Fruit fly (Drosophila melanogaster) whole organism, embryonic: ENCODE measurements around the gene Orc2.

Experiments used
- Awh ChIP-seq: fragments of 200-800 bp; sonication (Bioruptor generic); IDR thresholded peaks from 2 replicates; pipeline ENCODE4, ENCODE4 v1.3.6; 2022; ENCODE audit warnings: missing biosample characterization, missing genetic modification characterization
- CG1233 ChIP-seq: fragments of 200-800 bp; sonication (Bioruptor generic); optimal IDR thresholded peaks from 4 replicates; lab custom pipeline; 2018; ENCODE audit warnings: missing biosample characterization, mild to moderate bottlenecking, missing genetic modification characterization
- CG12659 ChIP-seq: fragments of 200-800 bp; sonication (Bioruptor generic); optimal IDR thresholded peaks from 3 replicates; lab custom pipeline; 2017; ENCODE audit warnings: mild to moderate bottlenecking, missing biosample characterization, missing genetic modification reagents, missing genetic modification characterization
- CG14710 ChIP-seq: fragments of 200-800 bp; sonication (Bioruptor generic); optimal IDR thresholded peaks from 3 replicates; lab custom pipeline; 2019; ENCODE audit warnings: missing biosample characterization, mild to moderate bottlenecking, missing genetic modification characterization, moderate library complexity
- CG15269 ChIP-seq: fragments of 200-800 bp; sonication (Bioruptor generic); optimal IDR thresholded peaks from 2 replicates; lab custom pipeline; 2018; ENCODE audit warnings: missing biosample characterization, mild to moderate bottlenecking, missing genetic modification characterization, moderate library complexity
- CG1603 ChIP-seq: fragments of 200-800 bp; sonication (Bioruptor generic); optimal IDR thresholded peaks from 2 replicates; lab custom pipeline; 2019; ENCODE audit warnings: missing biosample characterization, mild to moderate bottlenecking, missing genetic modification characterization, moderate library complexity
- CG17186 ChIP-seq: fragments of 200-800 bp; sonication (Bioruptor generic); optimal IDR thresholded peaks from 3 replicates; lab custom pipeline; 2017; ENCODE audit warnings: missing biosample characterization, missing genetic modification reagents, missing genetic modification characterization
- CG17359 ChIP-seq: fragments of 200-800 bp; sonication (Bioruptor generic); optimal IDR thresholded peaks from 3 replicates; lab custom pipeline; 2018; ENCODE audit warnings: missing biosample characterization, mild to moderate bottlenecking, missing genetic modification characterization, moderate library complexity
- CG18011 ChIP-seq: fragments of 200-800 bp; sonication (Bioruptor generic); optimal IDR thresholded peaks from 2 replicates; lab custom pipeline; 2017; ENCODE audit warnings: missing biosample characterization, missing genetic modification characterization, mild to moderate bottlenecking, moderate library complexity, missing genotype
- CG1832 ChIP-seq: fragments of 200-800 bp; sonication (Bioruptor generic); optimal IDR thresholded peaks from 2 replicates; lab custom pipeline; 2017; ENCODE audit warnings: missing biosample characterization, mild to moderate bottlenecking, missing genetic modification characterization, inconsistent platforms
- CG2712 ChIP-seq: fragments of 200-800 bp; optimal IDR thresholded peaks from 3 replicates; lab custom pipeline; 2019; ENCODE audit warnings: missing biosample characterization, mild to moderate bottlenecking, missing genetic modification characterization, moderate library complexity
- CG3163 ChIP-seq: fragments of 200-800 bp; sonication (Bioruptor generic); optimal IDR thresholded peaks from 3 replicates; lab custom pipeline; 2016; ENCODE audit warnings: missing biosample characterization, missing genetic modification characterization
- CG4617 ChIP-seq: fragments of 200-800 bp; sonication (Bioruptor generic); optimal IDR thresholded peaks from 3 replicates; lab custom pipeline; 2016; ENCODE audit warnings: missing biosample characterization, missing genetic modification characterization, borderline replicate concordance
- CG6175 ChIP-seq: fragments of 200-800 bp; sonication (Bioruptor generic); IDR thresholded peaks from 3 replicates; pipeline ENCODE4 v1.3.6; 2022; ENCODE audit warnings: missing biosample characterization, missing genetic modification characterization
- CG6654 ChIP-seq: fragments of 200-800 bp; sonication (Bioruptor generic); optimal IDR thresholded peaks from 2 replicates; lab custom pipeline; 2017; ENCODE audit warnings: missing biosample characterization, mild to moderate bottlenecking, missing genetic modification characterization
- CG6791 ChIP-seq: fragments of 200-800 bp; sonication (Bioruptor generic); IDR thresholded peaks from 3 replicates; pipeline ENCODE4 v1.3.6; 2022; ENCODE audit warnings: missing biosample characterization, missing genetic modification characterization; ENCODE audit not compliant: partially characterized antibody
- CG7745 ChIP-seq: fragments of 200-800 bp; sonication (Bioruptor generic); optimal IDR thresholded peaks from 2 replicates; lab custom pipeline; 2018; ENCODE audit warnings: missing biosample characterization, mild to moderate bottlenecking, missing genetic modification characterization, moderate library complexity
- CG7987 ChIP-seq: fragments of 200-800 bp; sonication (Bioruptor generic); optimal IDR thresholded peaks from 2 replicates; lab custom pipeline; 2018; ENCODE audit warnings: missing biosample characterization, mild to moderate bottlenecking, missing genetic modification characterization, moderate library complexity
- CG9797 ChIP-seq: fragments of 200-800 bp; sonication (Bioruptor generic); optimal IDR thresholded peaks from 3 replicates; lab custom pipeline; 2018; ENCODE audit warnings: missing biosample characterization, mild to moderate bottlenecking, missing genetic modification characterization
- D ChIP-seq, 2 experiments: fragments of 200-800 bp in 1 of 2; fragments of >200 bp in 1 of 2; sonication (Bioruptor generic) in 1 of 2; optimal IDR thresholded peaks; 2 replicates in 1 of 2; 3 replicates in 1 of 2; lab custom pipeline; 2017; ENCODE audit warnings: mild to moderate bottlenecking in 1 of 2, missing biosample characterization in 1 of 2, missing genetic modification characterization in 1 of 2, missing genetic modification reagents in 1 of 2
- Dll ChIP-seq: fragments of 200-800 bp; sonication (Bioruptor generic); IDR thresholded peaks from 4 replicates; pipeline ENCODE4 v1.3.6; 2022; ENCODE audit warnings: missing biosample characterization, missing genetic modification characterization; ENCODE audit not compliant: partially characterized antibody
- E2f2 ChIP-seq: fragments of 200-800 bp; sonication (Bioruptor generic); IDR thresholded peaks from 2 replicates; pipeline ENCODE4 v1.3.6; 2022; ENCODE audit warnings: missing biosample characterization, missing genetic modification characterization
- Ets65A ChIP-seq: fragments of 200-800 bp; sonication (Bioruptor generic); peaks from one replicate; lab custom pipeline; 2016; ENCODE audit warnings: missing biosample characterization, missing genetic modification characterization
- MESR4 ChIP-seq: fragments of 200-800 bp; sonication (Bioruptor generic); optimal IDR thresholded peaks from 2 replicates; lab custom pipeline; 2018; ENCODE audit warnings: missing biosample characterization, mild to moderate bottlenecking, missing genetic modification characterization, moderate library complexity
- Nf-YB ChIP-seq: fragments of 200-800 bp; sonication (Bioruptor generic); optimal IDR thresholded peaks from 3 replicates; lab custom pipeline; 2019; ENCODE audit warnings: missing biosample characterization, mild to moderate bottlenecking, missing genetic modification characterization, moderate library complexity
- Nf-YC ChIP-seq: fragments of 200-800 bp; optimal IDR thresholded peaks from 3 replicates; lab custom pipeline; 2019; ENCODE audit warnings: missing biosample characterization, mild to moderate bottlenecking, missing genetic modification characterization, moderate library complexity
- NfI ChIP-seq: fragments of 200-800 bp; sonication (Bioruptor generic); optimal IDR thresholded peaks from 3 replicates; lab custom pipeline; 2018; ENCODE audit warnings: missing biosample characterization, mild to moderate bottlenecking, missing genetic modification characterization, moderate library complexity
- Side ChIP-seq: fragments of 200-800 bp; sonication (Bioruptor generic); optimal IDR thresholded peaks from 2 replicates; lab custom pipeline; 2016; ENCODE audit warnings: missing biosample characterization, missing genetic modification characterization
- Sin3A ChIP-seq: fragments of >200 bp; optimal IDR thresholded peaks from 2 replicates; lab custom pipeline; 2018
- Sry-β ChIP-seq: fragments of 200-800 bp; sonication (Bioruptor generic); optimal IDR thresholded peaks from 2 replicates; lab custom pipeline; 2018; ENCODE audit warnings: missing biosample characterization, mild to moderate bottlenecking, missing genetic modification characterization, moderate library complexity
- Usf ChIP-seq: fragments of 200-800 bp; sonication (Bioruptor generic); optimal IDR thresholded peaks from 2 replicates; lab custom pipeline; 2017; ENCODE audit warnings: missing genotype, missing biosample characterization, missing genetic modification characterization
- Xrp1 ChIP-seq: fragments of 200-800 bp; sonication (Bioruptor generic); IDR thresholded peaks from 2 replicates; pipeline ENCODE4 v1.3.6; 2022; ENCODE audit warnings: missing biosample characterization, missing genetic modification characterization
- abd-A ChIP-seq: fragments of 200-800 bp; sonication (Bioruptor generic); optimal IDR thresholded peaks from 3 replicates; lab custom pipeline; 2019; ENCODE audit warnings: missing biosample characterization, mild to moderate bottlenecking, missing genetic modification characterization, moderate library complexity
- chinmo ChIP-seq: fragments of 200-800 bp; sonication (Bioruptor generic); IDR thresholded peaks from 4 replicates; pipeline ENCODE4 v1.3.6; 2022; ENCODE audit warnings: missing biosample characterization, missing genetic modification characterization; ENCODE audit not compliant: partially characterized antibody
- crp ChIP-seq, 2 experiments: fragments of 200-800 bp; sonication (Bioruptor generic); optimal IDR thresholded peaks; 2 replicates in 1 of 2; 3 replicates in 1 of 2; lab custom pipeline; 2017; ENCODE audit warnings: missing biosample characterization in 2 of 2, missing genetic modification characterization in 2 of 2, mild to moderate bottlenecking in 1 of 2, moderate library complexity in 1 of 2
- dysf ChIP-seq: fragments of 200-800 bp; sonication (Bioruptor generic); IDR thresholded peaks from 3 replicates; pipeline ENCODE4 v1.3.6; 2022; ENCODE audit warnings: missing biosample characterization, missing genetic modification characterization
- oc ChIP-seq: fragments of 200-800 bp; sonication (Bioruptor generic); optimal IDR thresholded peaks from 2 replicates; lab custom pipeline; 2018; ENCODE audit warnings: missing biosample characterization, mild to moderate bottlenecking, missing genetic modification characterization, moderate library complexity
- phol ChIP-seq: fragments of 200-800 bp; sonication (Bioruptor generic); optimal IDR thresholded peaks from 3 replicates; lab custom pipeline; 2018; ENCODE audit warnings: missing biosample characterization, mild to moderate bottlenecking, missing genetic modification characterization, moderate library complexity
- pzg ChIP-seq: fragments of 200-800 bp; sonication (Bioruptor generic); optimal IDR thresholded peaks from 3 replicates; lab custom pipeline; 2018; ENCODE audit warnings: missing biosample characterization, mild to moderate bottlenecking, missing genetic modification characterization, moderate library complexity
- sd ChIP-seq: fragments of 200-800 bp; sonication (Bioruptor generic); optimal IDR thresholded peaks from 3 replicates; lab custom pipeline; 2018; ENCODE audit warnings: missing biosample characterization, mild to moderate bottlenecking, missing genetic modification characterization, moderate library complexity
- sens ChIP-seq: fragments of 200-800 bp; sonication (Bioruptor generic); peaks from one replicate; lab custom pipeline; 2016; ENCODE audit warnings: missing biosample characterization, missing genetic modification characterization
- sna ChIP-seq: fragments of 200-800 bp; sonication (Bioruptor generic); IDR thresholded peaks from 2 replicates; pipeline ENCODE4 v1.3.6; 2022; ENCODE audit warnings: missing biosample characterization, missing genetic modification characterization; ENCODE audit not compliant: partially characterized antibody
- sqz ChIP-seq: fragments of 200-800 bp; sonication (Bioruptor generic); optimal IDR thresholded peaks from 3 replicates; lab custom pipeline; 2018; ENCODE audit warnings: missing biosample characterization, mild to moderate bottlenecking, missing genetic modification characterization
- sug ChIP-seq: fragments of 200-800 bp; optimal IDR thresholded peaks from 2 replicates; lab custom pipeline; 2019; ENCODE audit warnings: missing biosample characterization, mild to moderate bottlenecking, missing genetic modification characterization, moderate library complexity
- trem ChIP-seq: fragments of 200-800 bp; optimal IDR thresholded peaks from 3 replicates; lab custom pipeline; 2019; ENCODE audit warnings: missing biosample characterization, mild to moderate bottlenecking, missing genetic modification characterization, moderate library complexity
- vvl ChIP-seq: fragments of 200-800 bp; sonication (Bioruptor generic); IDR thresholded peaks from 2 replicates; pipeline ENCODE4 v1.3.6; 2022; ENCODE audit warnings: missing biosample characterization, missing genetic modification characterization

Gene Orc2

dm6 chr3R:13955227-13955626, 9.5 kb upstream of the Orc2 start:
- no peak for TF ChIP-seq sna
- no peak for TF ChIP-seq crp (GFP tag; optimal IDR thresholded peaks at IDR 0.05; lab: Kevin White, UChicago)
- peak; percentile 32 for TF ChIP-seq Ets65A (GFP tag; lab: Kevin White, UChicago)

dm6 chr3R:13956809-13957351, 7.8 kb upstream of the Orc2 start:
- peak; percentile 29 for TF ChIP-seq oc (tag; lab: Kevin White, UChicago)
- no peak for TF ChIP-seq dysf (GFP tag; lab: Robert Waterston, UW)
- TF ChIP-seq CG17359 = no peak
- peak; percentile 88 for TF ChIP-seq Awh (GFP tag; lab: Robert Waterston, UW)
- peak; percentile 61 for TF ChIP-seq Nf-YB (GFP tag; lab: Kevin White, UChicago)
- no peak for TF ChIP-seq Xrp1 (GFP tag; lab: Robert Waterston, UW)
- no peak for TF ChIP-seq Usf
- peak; percentile 87 for TF ChIP-seq vvl
- TF ChIP-seq Nf-YC = peak; percentile 82
- 0 out of 3 replicates have a peak, but pooled peaks have one; percentile 6 for TF ChIP-seq CG6791 (GFP tag; lab: Robert Waterston, UW)
- peak; percentile 64 for TF ChIP-seq CG7745
- peak; percentile 42 for TF ChIP-seq CG1832 (GFP tag; lab: Kevin White, UChicago)
- TF ChIP-seq sqz (GFP tag; lab: Kevin White, UChicago) = peak; percentile 79
- TF ChIP-seq CG6175 (GFP tag; lab: Robert Waterston, UW) = no peak
- TF ChIP-seq CG15269 (tag; lab: Kevin White, UChicago) = peak; percentile 41
- TF ChIP-seq sd (tag; lab: Kevin White, UChicago) = peak; percentile 48
- peak; percentile 9 for TF ChIP-seq CG2712 (tag; lab: Kevin White, UChicago)
- peak; percentile 45 for TF ChIP-seq sens
- peak; percentile 97 for TF ChIP-seq abd-A (tag; lab: Kevin White, UChicago)
- no peak for TF ChIP-seq NfI
- TF ChIP-seq chinmo (GFP tag; lab: Robert Waterston, UW) = 0 out of 4 replicates have a peak, but pooled peaks have one; percentile 33

DNA sequence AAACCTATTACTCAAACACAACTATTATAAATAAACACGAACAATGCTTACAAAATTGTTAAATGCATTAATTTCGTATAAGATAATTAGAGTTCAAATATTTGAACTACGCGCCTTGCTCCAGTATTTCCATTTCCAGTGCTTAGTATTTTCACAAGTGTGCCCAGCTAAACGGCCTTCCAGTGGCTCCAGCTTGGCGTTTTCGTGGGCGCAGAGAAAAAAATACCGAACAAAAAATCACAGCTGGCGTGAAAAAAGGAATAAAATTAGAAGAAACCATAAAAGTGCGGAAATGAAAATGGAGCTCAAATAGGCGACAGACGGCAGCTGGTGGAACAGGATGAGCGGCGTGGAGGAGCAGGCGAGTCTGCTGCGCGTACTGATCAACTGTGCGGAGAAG, 6.1 kb upstream of the Orc2 start, which contains the start of gene Ipp:
Ipp (plus strand) TSS at position 208 of the 400 bp plus-strand sequence.
- TF ChIP-seq chinmo (GFP tag; lab: Robert Waterston, UW) (0 out of 4 replicates have a peak, but pooled peaks have one; percentile 9), D (optimal IDR thresholded peaks at IDR 0.05; lab: Kevin White, UChicago) (no peak), D (GFP tag; optimal IDR thresholded peaks at IDR 0.05; lab: Kevin White, UChicago) (no peak), CG12659 (peak; percentile 12), CG1603 (tag; lab: Kevin White, UChicago) (peak; percentile 39), MESR4 (GFP tag; lab: Kevin White, UChicago) (peak; percentile 47), CG6654 (GFP tag; lab: Kevin White, UChicago) (no peak), Dll (GFP tag; lab: Robert Waterston, UW) (peak; percentile 27; the same call in 1 of the 4 replicates), pzg (GFP tag; lab: Kevin White, UChicago) (peak; percentile 87), E2f2 (peak; percentile 94), CG9797 (GFP tag; lab: Kevin White, UChicago) (peak; percentile 94), trem (tag; lab: Kevin White, UChicago) (peak; percentile 41), CG18011 (GFP tag; lab: Kevin White, UChicago) (peak; percentile 1), Sin3A (lab: Kevin White, UChicago) (peak; percentile 47), Side (GFP tag; lab: Kevin White, UChicago) (no peak), Sry-β (GFP tag; lab: Kevin White, UChicago) (no peak), sug (tag; lab: Kevin White, UChicago) (no peak), phol (tag; lab: Kevin White, UChicago) (peak; percentile 9), CG1233 (GFP tag; lab: Kevin White, UChicago) (no peak), CG3163 (no peak), CG4617 (GFP tag; lab: Kevin White, UChicago) (peak; percentile 44), CG17186 (GFP tag; lab: Kevin White, UChicago) (peak; percentile 49), CG14710 (tag; lab: Kevin White, UChicago) (peak; percentile 34), CG7987 (GFP tag; lab: Kevin White, UChicago) (no peak), CG15269 (tag; lab: Kevin White, UChicago) (no peak)
